Worm (Caenorhabditis elegans) whole organism, mixed stage, embryonic: ENCODE measurements around the gene nep-18.
"Not testable (repeated sequence)": the region's sequence is repeated elsewhere in the genome, so short reads cannot be mapped to it uniquely, and the experiment has no call there.

Source experiments
- bed-3 ChIP-seq: fragments of 200-800 bp; sonication (Bioruptor generic); optimal IDR thresholded peaks from 3 replicates; lab custom pipeline; 2018; ENCODE audit warnings: mild to moderate bottlenecking, missing genetic modification characterization, moderate library complexity, missing compliant biosample characterization
- blmp-1 ChIP-seq: fragments of 150-350 bp; optimal IDR thresholded peaks from 2 replicates; lab custom pipeline; 2014; ENCODE audit warnings: missing biosample characterization, missing genetic modification characterization
- drap-1 ChIP-seq: fragments of 200-800 bp; sonication (Bioruptor generic); optimal IDR thresholded peaks from 3 replicates; lab custom pipeline; 2018; ENCODE audit warnings: mild to moderate bottlenecking, missing genetic modification characterization, missing compliant biosample characterization
- elt-3 ChIP-seq: fragments of 150-350 bp; optimal IDR thresholded peaks from 2 replicates; lab custom pipeline; 2014; ENCODE audit warnings: missing biosample characterization, missing genetic modification characterization
- ham-2 ChIP-seq: fragments of 200-800 bp; sonication (Bioruptor generic); optimal IDR thresholded peaks from 2 replicates; lab custom pipeline; 2018; ENCODE audit warnings: mild to moderate bottlenecking, missing genetic modification characterization, missing compliant biosample characterization
- hlh-1 ChIP-seq: fragments of 150-350 bp; optimal IDR thresholded peaks from 2 replicates; lab custom pipeline; 2014; ENCODE audit warnings: missing biosample characterization, missing genetic modification reagents, missing genetic modification characterization
- lin-13 ChIP-seq: fragments of 150-350 bp; optimal IDR thresholded peaks from 2 replicates; lab custom pipeline; 2014; ENCODE audit warnings: missing biosample characterization, missing genetic modification characterization
- mab-5 ChIP-seq: fragments of 150-350 bp; optimal IDR thresholded peaks from 2 replicates; lab custom pipeline; 2014; ENCODE audit warnings: missing biosample characterization, missing genetic modification characterization
- nhr-76 ChIP-seq: sonication (generic microtip); optimal IDR thresholded peaks from 2 replicates; lab custom pipeline; 2017; ENCODE audit warnings: missing biosample characterization, missing genetic modification characterization
- unc-120 ChIP-seq: sonication (generic microtip); optimal IDR thresholded peaks from 2 replicates; lab custom pipeline; 2017; ENCODE audit warnings: missing genetic modification characterization, missing compliant biosample characterization; ENCODE audit not compliant: poor library complexity, severe bottlenecking
- unc-39 ChIP-seq: fragments of 150-350 bp; optimal IDR thresholded peaks from 2 replicates; lab custom pipeline; 2014; ENCODE audit warnings: missing biosample characterization, missing genetic modification characterization
- unc-62 ChIP-seq: fragments of 150-350 bp; optimal IDR thresholded peaks from 2 replicates; lab custom pipeline; 2014; ENCODE audit warnings: missing biosample characterization, missing genetic modification reagents, missing genetic modification characterization

DNA sequence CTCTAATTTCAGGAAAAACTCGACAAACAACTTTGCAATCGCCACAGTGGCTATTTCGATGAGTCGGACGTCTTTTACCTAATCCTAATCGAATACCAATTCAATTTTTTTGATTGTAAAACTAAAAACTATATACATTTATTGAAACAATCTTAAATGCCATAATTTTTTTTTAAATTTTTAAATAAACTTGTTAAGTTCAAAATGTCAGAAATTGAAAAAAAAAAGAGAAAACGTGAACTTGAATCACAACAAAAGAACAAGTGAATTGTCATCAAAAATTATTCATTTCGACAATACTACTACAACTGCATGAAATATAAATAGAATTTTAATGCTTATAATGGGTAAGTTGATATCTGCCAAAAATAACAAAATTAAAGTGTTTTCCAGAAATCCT, 48.4 kb upstream of the nep-18 start, which contains the start of gene D2062.13:
- not testable (repeated sequence) for TF ChIP-seq unc-120 (tag; lab: Kevin White, UChicago); unc-39 (tag; lab: Kevin White, UChicago); hlh-1; elt-3; unc-62 (GFP tag; lab: Kevin White, UChicago); lin-13 (tag; lab: Kevin White, UChicago); nhr-76 (tag; lab: Kevin White, UChicago); bed-3 (GFP tag; lab: Kevin White, UChicago); drap-1 (GFP tag; lab: Kevin White, UChicago); mab-5; ham-2 (GFP tag; lab: Kevin White, UChicago); blmp-1 (tag; lab: Kevin White, UChicago)
